Fruit fly (Drosophila melanogaster) whole organism, wandering third instar larva: ENCODE data around the gene CG44271.
A peak's percentile ranks its signal among the peaks of the same experiment; 100 is the strongest.

Experiments used
- Abd-B ChIP-seq: fragments of >200 bp; optimal IDR thresholded peaks from 2 replicates; lab custom pipeline; 2017; ENCODE audit warnings: missing biosample characterization, missing genetic modification characterization
- CG32264 ChIP-seq: fragments of 200-800 bp; sonication (Bioruptor generic); optimal IDR thresholded peaks from 2 replicates; lab custom pipeline; 2016; ENCODE audit warnings: missing biosample characterization, missing genetic modification characterization
- CG9705 ChIP-seq: fragments of 200-800 bp; sonication (Bioruptor generic); optimal IDR thresholded peaks from 2 replicates; lab custom pipeline; 2018; ENCODE audit warnings: missing biosample characterization, mild to moderate bottlenecking, missing genetic modification characterization
- CrebA ChIP-seq: fragments of 200-800 bp; sonication (Bioruptor generic); optimal IDR thresholded peaks from 2 replicates; lab custom pipeline; 2016; ENCODE audit warnings: missing biosample characterization, mild to moderate bottlenecking, missing genetic modification characterization, borderline replicate concordance
- Dfd ChIP-seq: fragments of >200 bp; optimal IDR thresholded peaks from 2 replicates; lab custom pipeline; 2017; ENCODE audit warnings: missing biosample characterization, missing genetic modification characterization
- Dif ChIP-seq: fragments of 200-275, 200-300 bp; sonication (Bioruptor generic); optimal IDR thresholded peaks from 2 replicates; lab custom pipeline; 2018; ENCODE audit warnings: missing biosample characterization, missing genetic modification characterization; ENCODE audit not compliant: partially characterized antibody
- GATAd ChIP-seq: sonication (Bioruptor generic); optimal IDR thresholded peaks from 2 replicates; lab custom pipeline; 2016; ENCODE audit warnings: missing biosample characterization, missing genetic modification characterization
- HLH106 ChIP-seq: fragments of 200-800 bp; optimal IDR thresholded peaks from 3 replicates; lab custom pipeline; 2019; ENCODE audit warnings: missing biosample characterization, mild to moderate bottlenecking, missing genetic modification characterization, moderate library complexity
- Hnf4 ChIP-seq: fragments of 200-800 bp; sonication (Bioruptor generic); optimal IDR thresholded peaks from 2 replicates; lab custom pipeline; 2016; ENCODE audit warnings: missing biosample characterization, mild to moderate bottlenecking, missing genetic modification characterization
- Hr78 ChIP-seq: fragments of >200 bp; optimal IDR thresholded peaks from 2 replicates; lab custom pipeline; 2017; ENCODE audit warnings: missing biosample characterization, missing genetic modification characterization
- Hr83 ChIP-seq: fragments of 200-300 bp; sonication (Bioruptor generic); optimal IDR thresholded peaks from 2 replicates; lab custom pipeline; 2016; ENCODE audit warnings: missing biosample characterization, mild to moderate bottlenecking, missing genetic modification characterization, moderate library complexity; ENCODE audit not compliant: poor library complexity, severe bottlenecking
- Jra ChIP-seq: sonication (Bioruptor generic); optimal IDR thresholded peaks from 2 replicates; lab custom pipeline; 2016; ENCODE audit warnings: missing biosample characterization, missing genetic modification characterization
- Mio ChIP-seq: sonication (Bioruptor generic); optimal IDR thresholded peaks from 2 replicates; lab custom pipeline; 2016; ENCODE audit warnings: missing biosample characterization, missing genetic modification characterization
- Myc ChIP-seq: fragments of >200 bp; optimal IDR thresholded peaks from 2 replicates; lab custom pipeline; 2017
- N ChIP-seq: fragments of >200 bp; optimal IDR thresholded peaks from 2 replicates; lab custom pipeline; 2018; ENCODE audit warnings: missing biosample characterization, missing external identifiers, missing genetic modification characterization
- OdsH ChIP-seq: fragments of 200-800 bp; sonication (Bioruptor generic); optimal IDR thresholded peaks from 2 replicates; lab custom pipeline; 2016; ENCODE audit warnings: missing biosample characterization, mild to moderate bottlenecking, missing genetic modification characterization
- Rel ChIP-seq, 2 experiments: fragments of 200-800 bp; sonication (Bioruptor generic) in 1 of 2; optimal IDR thresholded peaks; 2 replicates in 1 of 2; 3 replicates in 1 of 2; lab custom pipeline; 2016 to 2019; ENCODE audit warnings: mild to moderate bottlenecking in 2 of 2, missing biosample characterization in 2 of 2, missing genetic modification characterization in 2 of 2, moderate library complexity in 1 of 2
- Sp1 ChIP-seq: fragments of 200-800 bp; sonication (Bioruptor generic); optimal IDR thresholded peaks from 3 replicates; lab custom pipeline; 2019; ENCODE audit warnings: missing biosample characterization, mild to moderate bottlenecking, missing genetic modification characterization, moderate library complexity
- Vsx2 ChIP-seq: fragments of 200-300, 225-300 bp; sonication (Bioruptor generic); optimal IDR thresholded peaks from 2 replicates; lab custom pipeline; 2018; ENCODE audit warnings: missing biosample characterization, missing genetic modification characterization; ENCODE audit not compliant: partially characterized antibody
- br ChIP-seq: fragments of 200-800 bp; sonication (Bioruptor generic); optimal IDR thresholded peaks from 2 replicates; lab custom pipeline; 2016; ENCODE audit warnings: missing biosample characterization, missing genetic modification characterization
- brk ChIP-seq: fragments of 200-800 bp; sonication (Bioruptor generic); optimal IDR thresholded peaks from 2 replicates; lab custom pipeline; 2016; ENCODE audit warnings: missing biosample characterization, mild to moderate bottlenecking, missing genetic modification characterization
- dl ChIP-seq, 2 experiments: fragments of 175-275, 200-275 bp in 1 of 2; fragments of 200-275 bp in 1 of 2; sonication (Bioruptor generic); optimal IDR thresholded peaks; lab custom pipeline; 2018; ENCODE audit warnings: mild to moderate bottlenecking in 2 of 2, missing biosample characterization in 2 of 2, missing genetic modification characterization in 2 of 2, moderate library complexity in 2 of 2; ENCODE audit not compliant: partially characterized antibody in 2 of 2, insufficient read depth in 1 of 2
- dmrt93B ChIP-seq: fragments of 200-800 bp; sonication (Bioruptor generic); optimal IDR thresholded peaks from 2 replicates; lab custom pipeline; 2018; ENCODE audit warnings: missing biosample characterization, mild to moderate bottlenecking, missing genetic modification characterization
- dsf ChIP-seq: sonication (Bioruptor generic); optimal IDR thresholded peaks from 2 replicates; lab custom pipeline; 2016; ENCODE audit warnings: missing biosample characterization, missing genetic modification characterization, borderline replicate concordance
- ey ChIP-seq: fragments of 200-800 bp; sonication (Bioruptor generic); optimal IDR thresholded peaks from 2 replicates; lab custom pipeline; 2016; ENCODE audit warnings: missing biosample characterization, missing genetic modification characterization
- foxo ChIP-seq, 2 experiments: fragments of 200-800 bp; sonication (Bioruptor generic); optimal IDR thresholded peaks; 2 replicates in 1 of 2; 3 replicates in 1 of 2; lab custom pipeline; 2016 to 2017; ENCODE audit warnings: missing biosample characterization in 2 of 2, missing genetic modification characterization in 2 of 2
- fru ChIP-seq: fragments of 200-800 bp; sonication (Bioruptor generic); optimal IDR thresholded peaks from 3 replicates; lab custom pipeline; 2016; ENCODE audit warnings: missing biosample characterization, mild to moderate bottlenecking, missing genetic modification characterization
- h ChIP-seq: fragments of 200-800 bp; sonication (Bioruptor generic); optimal IDR thresholded peaks from 3 replicates; lab custom pipeline; 2016; ENCODE audit warnings: missing biosample characterization, mild to moderate bottlenecking, missing genetic modification characterization
- jim ChIP-seq: fragments of 175-275, 200-325 bp; sonication (Bioruptor generic); optimal IDR thresholded peaks from 2 replicates; lab custom pipeline; 2016; ENCODE audit warnings: missing biosample characterization, mild to moderate bottlenecking, missing genetic modification characterization
- lola ChIP-seq: fragments of >200 bp; optimal IDR thresholded peaks from 2 replicates; lab custom pipeline; 2017; ENCODE audit warnings: missing biosample characterization, missing genetic modification characterization
- pan ChIP-seq: fragments of >200 bp; optimal IDR thresholded peaks from 2 replicates; lab custom pipeline; 2017
- psq ChIP-seq: fragments of 200-800 bp; sonication (Bioruptor generic); optimal IDR thresholded peaks from 3 replicates; lab custom pipeline; 2017; ENCODE audit warnings: missing biosample characterization, mild to moderate bottlenecking, missing genetic modification characterization, moderate library complexity
- rgr ChIP-seq: fragments of 200-800 bp; sonication (Bioruptor generic); optimal IDR thresholded peaks from 3 replicates; lab custom pipeline; 2016; ENCODE audit warnings: missing biosample characterization, mild to moderate bottlenecking, missing genetic modification characterization
- sage ChIP-seq: fragments of 200-800 bp; sonication (Bioruptor generic); optimal IDR thresholded peaks from 2 replicates; lab custom pipeline; 2016; ENCODE audit warnings: missing biosample characterization, mild to moderate bottlenecking, missing genetic modification characterization
- sv ChIP-seq: fragments of 200-800 bp; sonication (Bioruptor generic); optimal IDR thresholded peaks from 3 replicates; lab custom pipeline; 2016; ENCODE audit warnings: missing biosample characterization, missing genetic modification characterization
- tai ChIP-seq: sonication (Bioruptor generic); optimal IDR thresholded peaks from 2 replicates; lab custom pipeline; 2016; ENCODE audit warnings: missing biosample characterization, missing genetic modification characterization
- usp ChIP-seq: fragments of >200 bp; optimal IDR thresholded peaks from 2 replicates; lab custom pipeline; 2017; ENCODE audit warnings: missing biosample characterization, missing genetic modification characterization
- woc ChIP-seq: sonication (Bioruptor generic); optimal IDR thresholded peaks from 2 replicates; lab custom pipeline; 2016; ENCODE audit warnings: missing biosample characterization, mild to moderate bottlenecking, missing genetic modification characterization

The CG44271 gene

dm6 chr2L:6747814-6748213 is at the start of gene CG44271:
CG44271 (minus strand) TSS chr2L:6747914.
- TF ChIP-seq Dfd (no peak), Myc (lab: Kevin White, UChicago) (no peak), fru (GFP tag; lab: Kevin White, UChicago) (no peak), h (no peak), rgr (GFP tag; lab: Kevin White, UChicago) (no peak), Mio (GFP tag; lab: Kevin White, UChicago) (no peak), pan (lab: Kevin White, UChicago) (no peak), HLH106 (tag; lab: Kevin White, UChicago) (no peak), Jra (GFP tag; lab: Kevin White, UChicago) (no peak), CG9705 (GFP tag; lab: Kevin White, UChicago) (no peak), N (no peak), foxo (GFP tag; optimal IDR thresholded peaks at IDR 0.05; lab: Kevin White, UChicago) (no peak), Vsx2 (no peak)

dm6 chr2L:6797408-6797807 is 49.7 kb upstream of the CG44271 start:
- peak; percentile 18 for TF ChIP-seq HLH106 (tag; lab: Kevin White, UChicago)
- no peak for TF ChIP-seq Dif (GFP tag; lab: Kevin White, UChicago)
- peak; percentile 6 for TF ChIP-seq Hr83 (GFP tag; lab: Kevin White, UChicago)
- no peak for TF ChIP-seq jim (GFP tag; lab: Kevin White, UChicago)
- no peak for TF ChIP-seq pan (lab: Kevin White, UChicago)
- peak; percentile 20 for TF ChIP-seq br
- TF ChIP-seq Jra (GFP tag; lab: Kevin White, UChicago), result no peak
- no peak for TF ChIP-seq Abd-B (GFP tag; lab: Kevin White, UChicago)
- no peak for TF ChIP-seq Hr78
- TF ChIP-seq OdsH, result no peak
- TF ChIP-seq dl (GFP tag; optimal IDR thresholded peaks at IDR 0.05; lab: Kevin White, UChicago; ENCODE audit: insufficient read depth in 1 of 2, partially characterized antibody in 2 of 2), result no peak
- TF ChIP-seq Sp1, result no peak
- no peak for TF ChIP-seq Vsx2
- TF ChIP-seq Dfd, result no peak
- peak; percentile 24 for TF ChIP-seq Hnf4 (GFP tag; lab: Kevin White, UChicago)
- TF ChIP-seq CG9705 (GFP tag; lab: Kevin White, UChicago), result no peak
- TF ChIP-seq Myc (lab: Kevin White, UChicago), result peak; percentile 85
- no peak for TF ChIP-seq N
- TF ChIP-seq h, result peak; percentile 16
- peak; percentile 19 for TF ChIP-seq tai
- no peak for TF ChIP-seq woc
- no peak for TF ChIP-seq Rel (GFP tag; optimal IDR thresholded peaks at IDR 0.05; lab: Kevin White, UChicago)
- TF ChIP-seq Rel (tag; optimal IDR thresholded peaks at IDR 0.05; lab: Kevin White, UChicago), result no peak
- peak; percentile 10 for TF ChIP-seq fru (GFP tag; lab: Kevin White, UChicago)
- no peak for TF ChIP-seq Mio (GFP tag; lab: Kevin White, UChicago)
- no peak for TF ChIP-seq brk (GFP tag; lab: Kevin White, UChicago)
- TF ChIP-seq usp (GFP tag; lab: Kevin White, UChicago), result no peak
- TF ChIP-seq foxo (GFP tag; optimal IDR thresholded peaks at IDR 0.05; lab: Kevin White, UChicago), result no peak
- TF ChIP-seq CrebA (GFP tag; lab: Kevin White, UChicago), result no peak
- no peak for TF ChIP-seq psq (GFP tag; lab: Kevin White, UChicago)
- TF ChIP-seq dmrt93B (GFP tag; lab: Kevin White, UChicago), result no peak
- TF ChIP-seq lola, result no peak
- peak; percentile 38 for TF ChIP-seq sv
- TF ChIP-seq GATAd (GFP tag; lab: Kevin White, UChicago), result no peak
- TF ChIP-seq ey, result peak; percentile 2
- no peak for TF ChIP-seq CG32264 (GFP tag; lab: Kevin White, UChicago)
- no peak for TF ChIP-seq dsf (GFP tag; lab: Kevin White, UChicago)
- peak; percentile 8 for TF ChIP-seq rgr (GFP tag; lab: Kevin White, UChicago)
- TF ChIP-seq sage, result peak; percentile 35
